Fruit fly (Drosophila melanogaster) whole organism, embryonic: ENCODE data around the gene alphaKap4.

Experiments used
- Bdp1 ChIP-seq: fragments of 200-800 bp; sonication (Bioruptor generic); optimal IDR thresholded peaks from 3 replicates; lab custom pipeline; 2016; ENCODE audit warnings: missing biosample characterization, missing genetic modification characterization
- Bteb2 ChIP-seq: fragments of 200-800 bp; sonication (Bioruptor generic); optimal IDR thresholded peaks from 2 replicates; lab custom pipeline; 2016; ENCODE audit warnings: missing biosample characterization, missing genetic modification characterization
- CG1024 ChIP-seq: fragments of 200-800 bp; sonication (Bioruptor generic); IDR thresholded peaks from 2 replicates; pipeline ENCODE4 v1.3.6; 2022; ENCODE audit warnings: missing biosample characterization, missing genetic modification characterization
- CG10274 ChIP-seq: fragments of 200-800 bp; sonication (Bioruptor generic); optimal IDR thresholded peaks from 3 replicates; lab custom pipeline; 2017; ENCODE audit warnings: missing biosample characterization, mild to moderate bottlenecking, missing genetic modification characterization
- CG10321 ChIP-seq: fragments of 200-800 bp; sonication (Bioruptor generic); IDR thresholded peaks from 2 replicates; pipeline ENCODE4 v1.3.6; 2022; ENCODE audit warnings: missing biosample characterization, missing genetic modification characterization
- CG10979 ChIP-seq: fragments of 200-800 bp; sonication (Bioruptor generic); optimal IDR thresholded peaks from 2 replicates; lab custom pipeline; 2018; ENCODE audit warnings: missing biosample characterization, mild to moderate bottlenecking, missing genetic modification characterization, moderate library complexity
- CG11456 ChIP-seq: fragments of 200-800 bp; sonication (Bioruptor generic); IDR thresholded peaks from 3 replicates; pipeline ENCODE4 v1.3.6; 2022; ENCODE audit warnings: missing biosample characterization, missing genetic modification characterization
- CG12155 ChIP-seq: fragments of 200-800 bp; sonication (Bioruptor generic); optimal IDR thresholded peaks from 3 replicates; lab custom pipeline; 2016; ENCODE audit warnings: missing biosample characterization, missing genetic modification characterization
- CG12769 ChIP-seq: fragments of 200-800 bp; sonication (Bioruptor generic); optimal IDR thresholded peaks from 2 replicates; lab custom pipeline; 2019; ENCODE audit warnings: missing biosample characterization, mild to moderate bottlenecking, missing genetic modification characterization, moderate library complexity
- CG13424 ChIP-seq: fragments of 200-800 bp; sonication (Bioruptor generic); optimal IDR thresholded peaks from 2 replicates; lab custom pipeline; 2019; ENCODE audit warnings: missing biosample characterization, mild to moderate bottlenecking, missing genetic modification characterization, moderate library complexity
- CG14710 ChIP-seq: fragments of 200-800 bp; sonication (Bioruptor generic); optimal IDR thresholded peaks from 3 replicates; lab custom pipeline; 2019; ENCODE audit warnings: missing biosample characterization, mild to moderate bottlenecking, missing genetic modification characterization, moderate library complexity
- CG17361 ChIP-seq: fragments of 200-800 bp; sonication (Bioruptor generic); IDR thresholded peaks from 3 replicates; pipeline ENCODE4 v1.3.6; 2022; ENCODE audit warnings: missing biosample characterization, missing genetic modification characterization
- CG31365 ChIP-seq: fragments of 200-800 bp; sonication (Bioruptor generic); optimal IDR thresholded peaks from 2 replicates; lab custom pipeline; 2018; ENCODE audit warnings: missing biosample characterization, mild to moderate bottlenecking, missing genetic modification characterization
- CG4404 ChIP-seq: fragments of 200-800 bp; sonication (Bioruptor generic); IDR thresholded peaks from 2 replicates; pipeline ENCODE4 v1.3.6; 2022; ENCODE audit warnings: missing biosample characterization, missing genetic modification characterization
- CG6813 ChIP-seq: fragments of 200-800 bp; sonication (Bioruptor generic); optimal IDR thresholded peaks from 2 replicates; lab custom pipeline; 2017; ENCODE audit warnings: missing biosample characterization, missing genetic modification characterization, mild to moderate bottlenecking, moderate library complexity, missing genetic modification reagents
- CG6854 ChIP-seq: fragments of 200-800 bp; sonication (Bioruptor generic); optimal IDR thresholded peaks from 3 replicates; lab custom pipeline; 2017; ENCODE audit warnings: missing biosample characterization, mild to moderate bottlenecking, missing genetic modification characterization
- CG7963 ChIP-seq: fragments of 200-800 bp; sonication (Bioruptor generic); IDR thresholded peaks from 3 replicates; pipeline ENCODE4 v1.3.6; 2022; ENCODE audit warnings: missing biosample characterization, missing genetic modification characterization; ENCODE audit not compliant: partially characterized antibody
- CG9817 ChIP-seq: fragments of 200-800 bp; sonication (Bioruptor generic); optimal IDR thresholded peaks from 2 replicates; lab custom pipeline; 2018; ENCODE audit warnings: missing biosample characterization, mild to moderate bottlenecking, missing genetic modification characterization, moderate library complexity
- CG9876 ChIP-seq: fragments of 200-800 bp; sonication (Bioruptor generic); optimal IDR thresholded peaks from 2 replicates; lab custom pipeline; 2016; ENCODE audit warnings: missing biosample characterization, missing genetic modification characterization
- CHES-1-like ChIP-seq: fragments of 200-800 bp; sonication (Bioruptor generic); optimal IDR thresholded peaks from 2 replicates; lab custom pipeline; 2016; ENCODE audit warnings: missing biosample characterization, missing genetic modification characterization
- CrebB ChIP-seq: fragments of 200-800 bp; sonication (Bioruptor generic); optimal IDR thresholded peaks from 3 replicates; lab custom pipeline; 2018; ENCODE audit warnings: missing biosample characterization, mild to moderate bottlenecking, missing genetic modification characterization
- D19B ChIP-seq: fragments of 200-800 bp; sonication (Bioruptor generic); optimal IDR thresholded peaks from 2 replicates; lab custom pipeline; 2017; ENCODE audit warnings: missing biosample characterization, mild to moderate bottlenecking, missing genetic modification characterization
- Dad ChIP-seq: fragments of 200-800 bp; sonication (Bioruptor generic); optimal IDR thresholded peaks from 3 replicates; lab custom pipeline; 2016; ENCODE audit warnings: missing biosample characterization, missing genetic modification characterization
- E2f1 ChIP-seq: fragments of 200-800 bp; sonication (Bioruptor generic); IDR thresholded peaks from 2 replicates; pipeline ENCODE4 v1.3.6; 2022; ENCODE audit warnings: missing biosample characterization, missing genetic modification characterization
- E2f2 ChIP-seq: fragments of 200-800 bp; sonication (Bioruptor generic); IDR thresholded peaks from 2 replicates; pipeline ENCODE4 v1.3.6; 2022; ENCODE audit warnings: missing biosample characterization, missing genetic modification characterization
- H2.0 ChIP-seq: fragments of 200-800 bp; sonication (Bioruptor generic); IDR thresholded peaks from 2 replicates; pipeline ENCODE4 v1.3.6; 2022; ENCODE audit warnings: missing biosample characterization, missing genetic modification characterization
- HLH54F ChIP-seq: fragments of 200-800 bp; sonication (Bioruptor generic); optimal IDR thresholded peaks from 3 replicates; lab custom pipeline; 2016; ENCODE audit warnings: missing biosample characterization, missing genetic modification characterization
- Lhr ChIP-seq: fragments of 200-800 bp; sonication (Bioruptor generic); optimal IDR thresholded peaks from 3 replicates; lab custom pipeline; 2017; ENCODE audit warnings: mild to moderate bottlenecking, missing biosample characterization, missing genetic modification reagents, missing genetic modification characterization
- MTF-1 ChIP-seq: fragments of 200-800 bp; sonication (Bioruptor generic); optimal IDR thresholded peaks from 2 replicates; lab custom pipeline; 2018; ENCODE audit warnings: missing biosample characterization, mild to moderate bottlenecking, missing genetic modification characterization, borderline replicate concordance
- Meics ChIP-seq: fragments of 200-800 bp; sonication (Bioruptor generic); optimal IDR thresholded peaks from 2 replicates; lab custom pipeline; 2017; ENCODE audit warnings: missing biosample characterization, mild to moderate bottlenecking, missing genetic modification characterization
- Neu2 ChIP-seq: fragments of 200-800 bp; sonication (Bioruptor generic); optimal IDR thresholded peaks from 3 replicates; lab custom pipeline; 2016; ENCODE audit warnings: missing biosample characterization, missing genetic modification characterization, borderline replicate concordance
- Oaz ChIP-seq: fragments of 200-800 bp; sonication (Bioruptor generic); IDR thresholded peaks from 2 replicates; pipeline ENCODE4 v1.3.6; 2022; ENCODE audit warnings: missing biosample characterization, missing genetic modification characterization
- PHDP ChIP-seq: fragments of 200-800 bp; sonication (Bioruptor generic); optimal IDR thresholded peaks from 3 replicates; lab custom pipeline; 2018; ENCODE audit warnings: missing biosample characterization, mild to moderate bottlenecking, missing genetic modification characterization, moderate library complexity
- Rfx ChIP-seq: fragments of 200-800 bp; sonication (Bioruptor generic); IDR thresholded peaks from 2 replicates; pipeline ENCODE4 v1.3.6; 2022; ENCODE audit warnings: missing biosample characterization, missing genetic modification characterization
- az2 ChIP-seq: fragments of 200-800 bp; sonication (Bioruptor generic); optimal IDR thresholded peaks from 3 replicates; lab custom pipeline; 2016; ENCODE audit warnings: missing biosample characterization, missing genetic modification characterization
- chm ChIP-seq: fragments of 200-800 bp; sonication (Bioruptor generic); IDR thresholded peaks from 2 replicates; pipeline ENCODE4 v1.3.6; 2022; ENCODE audit warnings: missing biosample characterization, missing genetic modification characterization
- crp ChIP-seq, 2 experiments: fragments of 200-800 bp; sonication (Bioruptor generic); optimal IDR thresholded peaks; 2 replicates in 1 of 2; 3 replicates in 1 of 2; lab custom pipeline; 2017; ENCODE audit warnings: missing biosample characterization in 2 of 2, missing genetic modification characterization in 2 of 2, mild to moderate bottlenecking in 1 of 2, moderate library complexity in 1 of 2
- dpn ChIP-seq, 2 experiments: fragments of 200-800 bp; sonication (Bioruptor generic); optimal IDR thresholded peaks; 3 replicates each; lab custom pipeline; 2016; ENCODE audit warnings: missing biosample characterization in 2 of 2, missing genetic modification characterization in 2 of 2
- ems ChIP-seq: fragments of 200-800 bp; sonication (Bioruptor generic); optimal IDR thresholded peaks from 3 replicates; lab custom pipeline; 2016; ENCODE audit warnings: missing biosample characterization, missing genetic modification characterization
- ewg ChIP-seq: fragments of 200-800 bp; sonication (Bioruptor generic); optimal IDR thresholded peaks from 3 replicates; lab custom pipeline; 2017; ENCODE audit warnings: mild to moderate bottlenecking, missing biosample characterization, missing genetic modification reagents, missing genetic modification characterization
- grau ChIP-seq: fragments of 200-800 bp; optimal IDR thresholded peaks from 3 replicates; lab custom pipeline; 2019; ENCODE audit warnings: missing biosample characterization, mild to moderate bottlenecking, missing genetic modification characterization, moderate library complexity
- insv ChIP-seq, 2 experiments: fragments of 200-800 bp; sonication (Bioruptor generic); optimal IDR thresholded peaks; 3 replicates each; lab custom pipeline; 2016 to 2018; ENCODE audit warnings: missing biosample characterization in 2 of 2, missing genetic modification characterization in 2 of 2
- klu ChIP-seq: fragments of 200-800 bp; sonication (Bioruptor generic); IDR thresholded peaks from 2 replicates; pipeline ENCODE4 v1.3.6; 2022; ENCODE audit warnings: missing biosample characterization, missing genetic modification characterization
- prd ChIP-seq, 3 experiments: fragments of >200 bp in 2 of 3; fragments of 200-800 bp in 1 of 3; sonication (Bioruptor generic) in 1 of 3; optimal IDR thresholded peaks in 2 of 3; IDR thresholded peaks in 1 of 3; 2 replicates in 2 of 3; 3 replicates in 1 of 3; pipeline versions ENCODE4 v1.3.6 to Lab custom; 2017 to 2022; ENCODE audit warnings: missing biosample characterization in 1 of 3, missing genetic modification characterization in 1 of 3
- pros ChIP-seq: fragments of 200-800 bp; sonication (Bioruptor generic); optimal IDR thresholded peaks from 3 replicates; lab custom pipeline; 2019; ENCODE audit warnings: missing biosample characterization, mild to moderate bottlenecking, missing genetic modification characterization, moderate library complexity
- ranshi ChIP-seq: fragments of 200-800 bp; sonication (Bioruptor generic); IDR thresholded peaks from 2 replicates; pipeline ENCODE4 v1.3.6; 2022; ENCODE audit warnings: missing biosample characterization, missing genetic modification characterization
- repo ChIP-seq: fragments of 200-800 bp; sonication (Bioruptor generic); optimal IDR thresholded peaks from 2 replicates; lab custom pipeline; 2016; ENCODE audit warnings: missing biosample characterization, missing genetic modification characterization
- unpg ChIP-seq: fragments of 200-800 bp; sonication (Bioruptor generic); optimal IDR thresholded peaks from 3 replicates; lab custom pipeline; 2018; ENCODE audit warnings: missing biosample characterization, mild to moderate bottlenecking, missing genetic modification characterization, moderate library complexity
- zfh1 ChIP-seq: fragments of 200-800 bp; sonication (Bioruptor generic); IDR thresholded peaks from 3 replicates; pipeline ENCODE4 v1.3.6; 2022; ENCODE audit warnings: missing biosample characterization, missing genetic modification characterization

alphaKap4 gene

dm6 chr3L:5989391-5990156, 21.2 kb downstream of the alphaKap4 start (continued):
- no peak for TF ChIP-seq CG12155 (GFP tag; lab: Kevin White, UChicago)
- TF ChIP-seq chm (GFP tag; lab: Robert Waterston, UW) = no peak
- TF ChIP-seq CG10979 (tag; lab: Kevin White, UChicago) = peak; percentile 63
- TF ChIP-seq Neu2 (GFP tag; lab: Kevin White, UChicago) = no peak
- TF ChIP-seq CG13424 (tag; lab: Kevin White, UChicago) = no peak
- no peak for TF ChIP-seq CG10274 (GFP tag; lab: Kevin White, UChicago)
- no peak for TF ChIP-seq D19B
- TF ChIP-seq Oaz (GFP tag; lab: Robert Waterston, UW) = no peak
- TF ChIP-seq E2f2 (GFP tag; lab: Robert Waterston, UW) = no peak
- TF ChIP-seq CHES-1-like = no peak
- no peak for TF ChIP-seq az2 (GFP tag; lab: Kevin White, UChicago)
- TF ChIP-seq CG11456 = 0 out of 3 replicates have a peak, but pooled peaks have one; percentile 13
- no peak for TF ChIP-seq insv (GFP tag; optimal IDR thresholded peaks at IDR 0.05; lab: Kevin White, UChicago)
- no peak for TF ChIP-seq prd (optimal IDR thresholded peaks at IDR 0.05; lab: Kevin White, UChicago)
- no peak for TF ChIP-seq prd (GFP tag; IDR thresholded peaks at IDR 0.05; lab: Robert Waterston, UW)
- no peak for TF ChIP-seq CG10321 (GFP tag; lab: Robert Waterston, UW)
- no peak for TF ChIP-seq ranshi (GFP tag; lab: Robert Waterston, UW)
- TF ChIP-seq CrebB (tag; lab: Kevin White, UChicago) = no peak
- TF ChIP-seq CG31365 = no peak
- no peak for TF ChIP-seq CG6813 (GFP tag; lab: Kevin White, UChicago)
- no peak for TF ChIP-seq Bteb2 (GFP tag; lab: Kevin White, UChicago)
- TF ChIP-seq PHDP = no peak
- TF ChIP-seq CG12769 (tag; lab: Kevin White, UChicago) = no peak
- peak; percentile 50 for TF ChIP-seq CG14710 (tag; lab: Kevin White, UChicago)
- no peak for TF ChIP-seq Bdp1 (GFP tag; lab: Kevin White, UChicago)
- 0 out of 2 replicates have a peak, but pooled peaks have one; percentile 17 for TF ChIP-seq CG4404 (GFP tag; lab: Robert Waterston, UW)
- no peak for TF ChIP-seq CG9876 (GFP tag; lab: Kevin White, UChicago)
- TF ChIP-seq grau (tag; lab: Kevin White, UChicago) = no peak
- no peak for TF ChIP-seq CG9817 (tag; lab: Kevin White, UChicago)
- no peak for TF ChIP-seq crp (GFP tag; optimal IDR thresholded peaks at IDR 0.05; lab: Kevin White, UChicago)
- peak; percentile 21 for TF ChIP-seq pros
- no peak for TF ChIP-seq CG17361 (GFP tag; lab: Robert Waterston, UW)
- no peak for TF ChIP-seq CG6854 (GFP tag; lab: Kevin White, UChicago)
- TF ChIP-seq Rfx (GFP tag; lab: Robert Waterston, UW) = no peak
- no peak for TF ChIP-seq klu (GFP tag; lab: Robert Waterston, UW)
- no peak for TF ChIP-seq CG1024
- TF ChIP-seq MTF-1 (GFP tag; lab: Kevin White, UChicago) = no peak
- no peak for TF ChIP-seq ewg (GFP tag; lab: Kevin White, UChicago)
- no peak for TF ChIP-seq E2f1 (GFP tag; lab: Robert Waterston, UW)
- TF ChIP-seq Dad (GFP tag; lab: Kevin White, UChicago) = no peak
- TF ChIP-seq Lhr (GFP tag; lab: Kevin White, UChicago) = no peak
- TF ChIP-seq H2.0 (GFP tag; lab: Robert Waterston, UW) = no peak
- TF ChIP-seq dpn (GFP tag; optimal IDR thresholded peaks at IDR 0.05; lab: Kevin White, UChicago) = no peak
- no peak for TF ChIP-seq repo (GFP tag; lab: Kevin White, UChicago)
- TF ChIP-seq Meics (GFP tag; lab: Kevin White, UChicago) = peak; percentile 2
- no peak for TF ChIP-seq CG7963 (GFP tag; lab: Robert Waterston, UW)
- no peak for TF ChIP-seq zfh1 (GFP tag; lab: Robert Waterston, UW)
- no peak for TF ChIP-seq ems
- TF ChIP-seq HLH54F (GFP tag; lab: Kevin White, UChicago) = no peak
- TF ChIP-seq unpg (GFP tag; lab: Kevin White, UChicago) = no peak
